Fruit fly (Drosophila melanogaster) whole organism, embryonic: Measurements from ENCODE around the gene Cralbp.

Source experiments
- C15 ChIP-seq: fragments of 200-800 bp; sonication (Bioruptor generic); IDR thresholded peaks from 3 replicates; pipeline ENCODE4 v1.3.6; 2022; ENCODE audit warnings: missing biosample characterization, missing genetic modification characterization
- CG10366 ChIP-seq: fragments of 200-800 bp; sonication (Bioruptor generic); IDR thresholded peaks from 2 replicates; pipeline ENCODE4 v1.3.6; 2022; ENCODE audit warnings: missing biosample characterization, missing genetic modification characterization
- CG10565 ChIP-seq: fragments of 200-800 bp; sonication (Bioruptor generic); optimal IDR thresholded peaks from 3 replicates; lab custom pipeline; 2016; ENCODE audit warnings: missing biosample characterization, mild to moderate bottlenecking, missing genetic modification characterization
- CG11398 ChIP-seq: fragments of 200-800 bp; sonication (Bioruptor generic); optimal IDR thresholded peaks from 2 replicates; lab custom pipeline; 2016; ENCODE audit warnings: missing biosample characterization, missing genetic modification characterization
- CG11504 ChIP-seq: fragments of 200-800 bp; sonication (Bioruptor generic); optimal IDR thresholded peaks from 3 replicates; lab custom pipeline; 2019; ENCODE audit warnings: missing biosample characterization, mild to moderate bottlenecking, missing genetic modification characterization, moderate library complexity
- CG11696 ChIP-seq: fragments of 200-800 bp; sonication (Bioruptor generic); IDR thresholded peaks from 2 replicates; pipeline ENCODE4 v1.3.6; 2022; ENCODE audit warnings: missing biosample characterization, missing genetic modification characterization
- CG13287 ChIP-seq: fragments of 200-800 bp; sonication (Bioruptor generic); IDR thresholded peaks from 2 replicates; pipeline ENCODE4 v1.3.6; 2022; ENCODE audit warnings: missing biosample characterization, missing genetic modification characterization; ENCODE audit not compliant: partially characterized antibody
- CG13424 ChIP-seq: fragments of 200-800 bp; sonication (Bioruptor generic); optimal IDR thresholded peaks from 2 replicates; lab custom pipeline; 2019; ENCODE audit warnings: missing biosample characterization, mild to moderate bottlenecking, missing genetic modification characterization, moderate library complexity
- CG15601 ChIP-seq: fragments of 200-800 bp; sonication (Bioruptor generic); optimal IDR thresholded peaks from 3 replicates; lab custom pipeline; 2019; ENCODE audit warnings: missing biosample characterization, mild to moderate bottlenecking, missing genetic modification characterization, moderate library complexity
- CG1603 ChIP-seq: fragments of 200-800 bp; sonication (Bioruptor generic); optimal IDR thresholded peaks from 2 replicates; lab custom pipeline; 2019; ENCODE audit warnings: missing biosample characterization, mild to moderate bottlenecking, missing genetic modification characterization, moderate library complexity
- CG1792 ChIP-seq: fragments of 200-800 bp; sonication (Bioruptor generic); optimal IDR thresholded peaks from 2 replicates; lab custom pipeline; 2016; ENCODE audit warnings: missing biosample characterization, missing genetic modification characterization
- CG34422 ChIP-seq: fragments of 200-800 bp; sonication (Bioruptor generic); IDR thresholded peaks from 3 replicates; pipeline ENCODE4 v1.3.6; 2022; ENCODE audit warnings: missing biosample characterization, missing genetic modification characterization
- CG3847 ChIP-seq: fragments of 200-800 bp; sonication (Bioruptor generic); IDR thresholded peaks from 2 replicates; pipeline ENCODE4 v1.3.6; 2022; ENCODE audit warnings: missing biosample characterization, missing genetic modification characterization
- CG4328 ChIP-seq: fragments of 200-800 bp; sonication (Bioruptor generic); optimal IDR thresholded peaks from 3 replicates; lab custom pipeline; 2017; ENCODE audit warnings: missing biosample characterization, missing genetic modification reagents, missing genetic modification characterization
- CG5245 ChIP-seq: fragments of 200-800 bp; sonication (Bioruptor generic); optimal IDR thresholded peaks from 3 replicates; lab custom pipeline; 2016; ENCODE audit warnings: missing biosample characterization, missing genetic modification characterization
- CG7987 ChIP-seq: fragments of 200-800 bp; sonication (Bioruptor generic); optimal IDR thresholded peaks from 2 replicates; lab custom pipeline; 2018; ENCODE audit warnings: missing biosample characterization, mild to moderate bottlenecking, missing genetic modification characterization, moderate library complexity
- CG8944 ChIP-seq: fragments of 200-800 bp; sonication (Bioruptor generic); optimal IDR thresholded peaks from 3 replicates; lab custom pipeline; 2016; ENCODE audit warnings: missing biosample characterization, missing genetic modification characterization
- Dip3 ChIP-seq: fragments of 200-800 bp; sonication (Bioruptor generic); optimal IDR thresholded peaks from 3 replicates; lab custom pipeline; 2016; ENCODE audit warnings: missing biosample characterization, missing genetic modification characterization
- HmgZ ChIP-seq: fragments of 200-800 bp; sonication (Bioruptor generic); optimal IDR thresholded peaks from 2 replicates; lab custom pipeline; 2018; ENCODE audit warnings: missing biosample characterization, mild to moderate bottlenecking, missing genetic modification characterization
- Lpt ChIP-seq: fragments of >200 bp; optimal IDR thresholded peaks from 2 replicates; lab custom pipeline; 2018; ENCODE audit warnings: missing biosample characterization, missing genetic modification characterization
- NC2β ChIP-seq: fragments of 200-800 bp; sonication (Bioruptor generic); optimal IDR thresholded peaks from 2 replicates; lab custom pipeline; 2016; ENCODE audit warnings: missing biosample characterization, missing genetic modification characterization
- Tbp ChIP-seq: fragments of >200 bp; optimal IDR thresholded peaks from 2 replicates; lab custom pipeline; 2018; ENCODE audit warnings: missing biosample characterization, missing genetic modification characterization
- Xbp1 ChIP-seq: fragments of 200-800 bp; sonication (Bioruptor generic); optimal IDR thresholded peaks from 3 replicates; lab custom pipeline; 2016; ENCODE audit warnings: missing biosample characterization, mild to moderate bottlenecking, missing genetic modification characterization
- ara ChIP-seq: fragments of 200-800 bp; sonication (Bioruptor generic); IDR thresholded peaks from 2 replicates; pipeline ENCODE4 v1.3.6; 2022; ENCODE audit warnings: missing biosample characterization, missing genetic modification characterization
- ato ChIP-seq: fragments of 200-800 bp; sonication (Bioruptor generic); IDR thresholded peaks from 2 replicates; pipeline ENCODE4 v1.3.6; 2022; ENCODE audit warnings: missing biosample characterization, missing genetic modification characterization; ENCODE audit not compliant: partially characterized antibody
- az2 ChIP-seq: fragments of 200-800 bp; sonication (Bioruptor generic); optimal IDR thresholded peaks from 3 replicates; lab custom pipeline; 2016; ENCODE audit warnings: missing biosample characterization, missing genetic modification characterization
- bigmax ChIP-seq: fragments of 200-800 bp; sonication (Bioruptor generic); optimal IDR thresholded peaks from 2 replicates; lab custom pipeline; 2018; ENCODE audit warnings: missing biosample characterization, mild to moderate bottlenecking, missing genetic modification characterization
- cas ChIP-seq: fragments of 200-800 bp; sonication (Bioruptor generic); IDR thresholded peaks from 2 replicates; pipeline ENCODE4 v1.3.6; 2022; ENCODE audit warnings: missing biosample characterization, missing genetic modification characterization
- cg ChIP-seq: fragments of 200-800 bp; sonication (Bioruptor generic); optimal IDR thresholded peaks from 3 replicates; lab custom pipeline; 2019; ENCODE audit warnings: missing biosample characterization, mild to moderate bottlenecking, missing genetic modification characterization, moderate library complexity
- ci ChIP-seq: fragments of 200-800 bp; sonication (Bioruptor generic); IDR thresholded peaks from 3 replicates; pipeline ENCODE4 v1.3.6; 2022; ENCODE audit warnings: missing biosample characterization, missing genetic modification characterization
- danr ChIP-seq: fragments of 200-800 bp; sonication (Bioruptor generic); IDR thresholded peaks from 2 replicates; pipeline ENCODE4 v1.3.6; 2022; ENCODE audit warnings: missing biosample characterization, missing genetic modification characterization
- dmrt11E ChIP-seq: fragments of 200-800 bp; sonication (Bioruptor generic); optimal IDR thresholded peaks from 3 replicates; lab custom pipeline; 2018; ENCODE audit warnings: missing biosample characterization, mild to moderate bottlenecking, missing genetic modification characterization, moderate library complexity
- dmrt99B ChIP-seq: fragments of 200-800 bp; sonication (Bioruptor generic); optimal IDR thresholded peaks from 2 replicates; lab custom pipeline; 2018; ENCODE audit warnings: missing biosample characterization, mild to moderate bottlenecking, missing genetic modification characterization, moderate library complexity
- ems ChIP-seq: fragments of 200-800 bp; sonication (Bioruptor generic); optimal IDR thresholded peaks from 3 replicates; lab custom pipeline; 2016; ENCODE audit warnings: missing biosample characterization, missing genetic modification characterization
- en ChIP-seq: fragments of 200-800 bp; sonication (Bioruptor generic); optimal IDR thresholded peaks from 2 replicates; lab custom pipeline; 2016; ENCODE audit warnings: missing biosample characterization, missing genetic modification characterization
- ewg ChIP-seq: fragments of 200-800 bp; sonication (Bioruptor generic); optimal IDR thresholded peaks from 3 replicates; lab custom pipeline; 2017; ENCODE audit warnings: mild to moderate bottlenecking, missing biosample characterization, missing genetic modification reagents, missing genetic modification characterization
- fd102C ChIP-seq: fragments of 200-800 bp; sonication (Bioruptor generic); optimal IDR thresholded peaks from 2 replicates; lab custom pipeline; 2018; ENCODE audit warnings: missing biosample characterization, mild to moderate bottlenecking, missing genetic modification characterization, moderate library complexity
- fu2 ChIP-seq: fragments of 200-800 bp; sonication (Bioruptor generic); optimal IDR thresholded peaks from 2 replicates; lab custom pipeline; 2016; ENCODE audit warnings: missing biosample characterization, missing genetic modification characterization
- gce ChIP-seq: fragments of 200-800 bp; sonication (Bioruptor generic); IDR thresholded peaks from 3 replicates; pipeline ENCODE4 v1.3.6; 2022; ENCODE audit warnings: missing biosample characterization, missing genetic modification characterization
- gem ChIP-seq: fragments of 200-800 bp; sonication (Bioruptor generic); optimal IDR thresholded peaks from 2 replicates; lab custom pipeline; 2019; ENCODE audit warnings: missing biosample characterization, mild to moderate bottlenecking, missing genetic modification characterization, moderate library complexity
- gsb ChIP-seq: fragments of 200-800 bp; sonication (Bioruptor generic); IDR thresholded peaks from 2 replicates; pipeline ENCODE4 v1.3.6; 2022; ENCODE audit warnings: missing biosample characterization, missing genetic modification characterization
- ind ChIP-seq: fragments of 200-800 bp; sonication (Bioruptor generic); optimal IDR thresholded peaks from 3 replicates; lab custom pipeline; 2016; ENCODE audit warnings: missing biosample characterization, missing genetic modification characterization
- jigr1 ChIP-seq: fragments of 200-800 bp; sonication (Bioruptor generic); IDR thresholded peaks from 3 replicates; pipeline ENCODE4 v1.3.6; 2022; ENCODE audit warnings: missing biosample characterization, missing genetic modification characterization
- nerfin-1 ChIP-seq: fragments of 200-800 bp; sonication (Bioruptor generic); optimal IDR thresholded peaks from 3 replicates; lab custom pipeline; 2019; ENCODE audit warnings: missing biosample characterization, mild to moderate bottlenecking, missing genetic modification characterization, moderate library complexity
- nom ChIP-seq: fragments of 200-800 bp; sonication (Bioruptor generic); optimal IDR thresholded peaks from 2 replicates; lab custom pipeline; 2017; ENCODE audit warnings: missing biosample characterization, missing genetic modification characterization, mild to moderate bottlenecking, moderate library complexity, missing genetic modification reagents
- pho ChIP-seq: fragments of 200-800 bp; sonication (Bioruptor generic); optimal IDR thresholded peaks from 2 replicates; lab custom pipeline; 2016; ENCODE audit warnings: missing biosample characterization, missing genetic modification characterization
- pnt ChIP-seq: fragments of 200-800 bp; sonication (Bioruptor generic); optimal IDR thresholded peaks from 3 replicates; lab custom pipeline; 2016; ENCODE audit warnings: missing biosample characterization, missing genetic modification characterization
- pum ChIP-seq: fragments of 200-800 bp; sonication (Bioruptor generic); optimal IDR thresholded peaks from 2 replicates; lab custom pipeline; 2016; ENCODE audit warnings: missing biosample characterization, missing genetic modification characterization
- ro ChIP-seq: fragments of 200-800 bp; sonication (Bioruptor generic); IDR thresholded peaks from 2 replicates; pipeline ENCODE4 v1.3.6; 2022; ENCODE audit warnings: missing biosample characterization, missing genetic modification characterization
- row ChIP-seq: fragments of 200-800 bp; sonication (Bioruptor generic); IDR thresholded peaks from 3 replicates; pipeline ENCODE4 v1.3.6; 2022; ENCODE audit warnings: missing biosample characterization, missing genetic modification characterization
- sr ChIP-seq: fragments of 200-800 bp; sonication (Bioruptor generic); IDR thresholded peaks from 3 replicates; pipeline ENCODE4 v1.3.6; 2022; ENCODE audit warnings: missing biosample characterization, missing genetic modification characterization
- sug ChIP-seq: fragments of 200-800 bp; optimal IDR thresholded peaks from 2 replicates; lab custom pipeline; 2019; ENCODE audit warnings: missing biosample characterization, mild to moderate bottlenecking, missing genetic modification characterization, moderate library complexity
- trem ChIP-seq: fragments of 200-800 bp; optimal IDR thresholded peaks from 3 replicates; lab custom pipeline; 2019; ENCODE audit warnings: missing biosample characterization, mild to moderate bottlenecking, missing genetic modification characterization, moderate library complexity

Cralbp gene

DNA sequence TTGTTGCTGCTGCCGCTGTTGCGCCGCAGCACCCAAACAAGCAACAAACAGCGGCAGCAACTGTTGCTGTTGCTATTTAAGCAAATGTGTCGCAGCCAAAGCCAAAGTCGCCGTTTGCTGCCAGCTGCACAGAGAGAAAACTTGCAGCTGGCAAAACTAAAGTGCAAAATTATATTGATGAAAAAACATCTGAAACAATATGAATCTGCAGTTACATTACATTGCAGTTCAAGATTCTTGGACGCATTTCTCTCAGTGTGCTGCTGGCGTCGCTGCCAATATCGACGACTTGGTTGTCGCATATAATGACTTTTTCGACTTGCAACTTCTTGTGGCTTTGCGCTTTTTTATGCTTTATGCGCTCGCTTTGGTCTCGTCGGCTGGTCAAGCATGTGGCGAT is 47.7 kb upstream of the Cralbp start (continued):
- TF ChIP-seq CG11696 (GFP tag; lab: Robert Waterston, UW) (no peak), pho (GFP tag; lab: Kevin White, UChicago) (no peak), CG15601 (tag; lab: Kevin White, UChicago) (no peak), pnt (GFP tag; lab: Kevin White, UChicago) (no peak), CG3847 (GFP tag; lab: Robert Waterston, UW) (no peak), ind (GFP tag; lab: Kevin White, UChicago) (peak; percentile 12), dmrt99B (tag; lab: Kevin White, UChicago) (peak; percentile 24), Dip3 (GFP tag; lab: Kevin White, UChicago) (no peak), Xbp1 (GFP tag; lab: Kevin White, UChicago) (peak; percentile 37), CG34422 (0 out of 3 replicates have a peak, but pooled peaks have one; percentile 7), az2 (GFP tag; lab: Kevin White, UChicago) (peak; percentile 31), gce (GFP tag; lab: Robert Waterston, UW) (no peak), CG10565 (GFP tag; lab: Kevin White, UChicago) (no peak), CG1792 (no peak), dmrt11E (tag; lab: Kevin White, UChicago) (peak; percentile 40), ro (GFP tag; lab: Robert Waterston, UW) (no peak), CG7987 (no peak), gsb (GFP tag; lab: Robert Waterston, UW) (no peak), danr (GFP tag; lab: Robert Waterston, UW) (no peak), en (GFP tag; lab: Kevin White, UChicago) (no peak), ci (peak; percentile 61), CG10366 (GFP tag; lab: Robert Waterston, UW) (peak; percentile 38), ewg (no peak), sug (tag; lab: Kevin White, UChicago) (no peak), C15 (GFP tag; lab: Robert Waterston, UW) (no peak), jigr1 (GFP tag; lab: Robert Waterston, UW) (no peak), CG11398 (GFP tag; lab: Kevin White, UChicago) (no peak), CG4328 (GFP tag; lab: Kevin White, UChicago) (no peak), nerfin-1 (no peak), CG13287 (no peak), pum (no peak), ems (GFP tag; lab: Kevin White, UChicago) (no peak), ato (no peak), HmgZ (no peak), CG5245 (no peak), fd102C (GFP tag; lab: Kevin White, UChicago) (no peak), sr (no peak), CG8944 (GFP tag; lab: Kevin White, UChicago) (peak; percentile 26), Tbp (GFP tag; lab: Kevin White, UChicago) (no peak), cg (GFP tag; lab: Kevin White, UChicago) (no peak), nom (GFP tag; lab: Kevin White, UChicago) (peak; percentile 22), ara (GFP tag; lab: Robert Waterston, UW) (peak; percentile 43; the same call in 1 of the 2 replicates), NC2β (GFP tag; lab: Kevin White, UChicago) (no peak), bigmax (GFP tag; lab: Kevin White, UChicago) (no peak), gem (tag; lab: Kevin White, UChicago) (peak; percentile 31), CG11504 (no peak), Lpt (GFP tag; lab: Kevin White, UChicago) (no peak), trem (tag; lab: Kevin White, UChicago) (no peak), cas (no peak), row (GFP tag; lab: Robert Waterston, UW) (peak; percentile 43), CG1603 (peak; percentile 34), CG13424 (no peak), fu2 (GFP tag; lab: Kevin White, UChicago) (no peak)
